Worm (Caenorhabditis elegans): ENCODE data around the gene klp-17.

klp-17 gene

ce11 chrII:11495307-11495706 is 27.9 kb upstream of the klp-17 start, which contains the start of the genes ooc-3 and B0334.4:
Gene ooc-3 (minus strand): TSS chrII:11495321.
Gene B0334.4 (plus strand): TSS chrII:11495692.
- peak; percentile 70 for TF ChIP-seq unc-42 (tag; optimal IDR thresholded peaks at IDR 0.05)
- no peak for TF ChIP-seq dmd-4 (tag; optimal IDR thresholded peaks at IDR 0.05; ENCODE audit: borderline replicate concordance)

- TF ChIP-seq elt-2 (tag; optimal IDR thresholded peaks at IDR 0.05) (peak; percentile 27), che-1 (tag; optimal IDR thresholded peaks at IDR 0.05) (no peak)
Observed at ce11 chrII:11492843-11493242, 25.4 kb upstream of the klp-17 start, which contains the start of gene hacl-1. Gene hacl-1 (minus strand): TSS chrII:11492963.

- no peak for TF ChIP-seq npax-4 (tag; optimal IDR thresholded peaks at IDR 0.05)
- no peak for TF ChIP-seq ceh-31 (tag; optimal IDR thresholded peaks at IDR 0.05)
- no peak for TF ChIP-seq pag-3 (tag; optimal IDR thresholded peaks at IDR 0.05; ENCODE audit: borderline replicate concordance)
- TF ChIP-seq odd-2 (tag; optimal IDR thresholded peaks at IDR 0.05) = no peak
- TF ChIP-seq tbx-2 (tag; optimal IDR thresholded peaks at IDR 0.05) = no peak
- no peak for TF ChIP-seq pha-2 (tag; optimal IDR thresholded peaks at IDR 0.05)
- no peak for TF ChIP-seq ceh-18 (tag; optimal IDR thresholded peaks at IDR 0.05)
- no peak for TF ChIP-seq ceh-9 (tag; optimal IDR thresholded peaks at IDR 0.05)
- TF ChIP-seq nhr-11 (tag; optimal IDR thresholded peaks at IDR 0.05) = no peak
- TF ChIP-seq ceh-30 (tag; optimal IDR thresholded peaks at IDR 0.05) = no peak
- no peak for TF ChIP-seq lin-11 (tag; optimal IDR thresholded peaks at IDR 0.05)
- TF ChIP-seq elt-2 (tag; optimal IDR thresholded peaks at IDR 0.05) = no peak
Observed at ce11 chrII:11487999-11488398, 20.6 kb upstream of the klp-17 start, which contains the start of gene B0334.13. Gene B0334.13 (plus strand): TSS chrII:11488299.

ce11 chrII:11486698-11487234 is 19.3 kb upstream of the klp-17 start, which contains the start of gene ttr-18:
Gene ttr-18 (minus strand): TSS chrII:11486748.
- TF ChIP-seq elt-4 (tag; optimal IDR thresholded peaks at IDR 0.05) = no peak
- TF ChIP-seq unc-55 (GFP tag; optimal IDR thresholded peaks at IDR 0.05) = no peak
- no peak for TF ChIP-seq tbx-7 (tag; optimal IDR thresholded peaks at IDR 0.05)
- no peak for TF ChIP-seq sox-4 (tag; optimal IDR thresholded peaks at IDR 0.05)
- TF ChIP-seq ceh-24 (tag; optimal IDR thresholded peaks at IDR 0.05) = no peak
- no peak for TF ChIP-seq nfya-1 (tag; optimal IDR thresholded peaks at IDR 0.05)
- TF ChIP-seq dmd-4 (tag; optimal IDR thresholded peaks at IDR 0.05; ENCODE audit: borderline replicate concordance) = no peak
- TF ChIP-seq eyg-1 (tag; optimal IDR thresholded peaks at IDR 0.05) = no peak
- TF ChIP-seq nhr-232 (tag; optimal IDR thresholded peaks at IDR 0.05) = no peak
- TF ChIP-seq C08G9.2 (tag; optimal IDR thresholded peaks at IDR 0.05) = no peak
- TF ChIP-seq ceh-30 (tag; optimal IDR thresholded peaks at IDR 0.05) = no peak
- no peak for TF ChIP-seq ceh-22 (tag; optimal IDR thresholded peaks at IDR 0.05)

ce11 chrII:11485200-11485599 is 17.8 kb upstream of the klp-17 start, which contains the start of gene twk-5:
Gene twk-5 (minus strand): TSS chrII:11485300.
- TF ChIP-seq npax-4 (tag; optimal IDR thresholded peaks at IDR 0.05) (no peak), ref-2 (tag; optimal IDR thresholded peaks at IDR 0.05) (no peak), nhr-232 (tag; optimal IDR thresholded peaks at IDR 0.05) (no peak), ceh-6 (GFP tag; optimal IDR thresholded peaks at IDR 0.05) (no peak)

- TF ChIP-seq ceh-6 (GFP tag; optimal IDR thresholded peaks at IDR 0.05) = peak; percentile 96
- TF ChIP-seq fkh-10 (GFP tag; optimal IDR thresholded peaks at IDR 0.05) = no peak
- peak; percentile 37 for TF ChIP-seq rnt-1 (tag; optimal IDR thresholded peaks at IDR 0.05)
- peak; percentile 94 for TF ChIP-seq ceh-48 (tag; optimal IDR thresholded peaks at IDR 0.05)
- peak; percentile 91 for TF ChIP-seq unc-3 (GFP tag; conservative IDR thresholded peaks at IDR 0.05)
- TF ChIP-seq unc-3 (tag; optimal IDR thresholded peaks at IDR 0.05) = peak; percentile 92
- TF ChIP-seq ceh-14 (tag; optimal IDR thresholded peaks at IDR 0.05) = peak; percentile 94
- peak; percentile 96 for TF ChIP-seq ref-2 (tag; optimal IDR thresholded peaks at IDR 0.05)
- no peak for TF ChIP-seq nhr-11 (tag; optimal IDR thresholded peaks at IDR 0.05)
- TF ChIP-seq odd-2 (tag; optimal IDR thresholded peaks at IDR 0.05) = peak; percentile 80
- TF ChIP-seq fax-1 (tag; optimal IDR thresholded peaks at IDR 0.05) = peak; percentile 93
- TF ChIP-seq ttx-3 (tag; optimal IDR thresholded peaks at IDR 0.05) = peak; percentile 96
- peak; percentile 95 for TF ChIP-seq ztf-16 (tag; optimal IDR thresholded peaks at IDR 0.05)
- TF ChIP-seq ama-1 (optimal IDR thresholded peaks at IDR 0.05) = no peak
- TF ChIP-seq sox-2 (GFP tag; IDR thresholded peaks at IDR 0.05) = peak; percentile 87
- TF ChIP-seq lim-6 (tag; optimal IDR thresholded peaks at IDR 0.05) = peak; percentile 76
- TF ChIP-seq ceh-19 (GFP tag; optimal IDR thresholded peaks at IDR 0.05) = peak; percentile 96
- TF ChIP-seq ceh-45 (GFP tag; IDR thresholded peaks at IDR 0.05) = peak; percentile 95
- TF ChIP-seq ceh-34 (tag; optimal IDR thresholded peaks at IDR 0.05) = peak; percentile 96
- peak; percentile 97 for TF ChIP-seq gmeb-2 (tag; optimal IDR thresholded peaks at IDR 0.05)
Observed at ce11 chrII:11484600-11484999, 17.2 kb upstream of the klp-17 start.

Measured in whole organism, late embryonic.